Worm (Caenorhabditis elegans) whole organism, L4/young adult: ENCODE results near the gene fip-7.

Experiments
- W03F9.2 ChIP-seq: fragments of 150-350 bp; optimal IDR thresholded peaks from 2 replicates; lab custom pipeline; 2014; ENCODE audit warnings: missing biosample characterization, missing genetic modification characterization
- dao-5 ChIP-seq: sonication (generic microtip); optimal IDR thresholded peaks from 2 replicates; lab custom pipeline; 2016; ENCODE audit warnings: missing genotype, missing genetic modification characterization, moderate library complexity, missing compliant biosample characterization
- him-1 ChIP-seq: sonication (generic microtip); optimal IDR thresholded peaks from 2 replicates; lab custom pipeline; 2016; ENCODE audit warnings: missing genotype, missing genetic modification reagents, missing genetic modification characterization, missing compliant biosample characterization

ce11 chrIV:16645492-16646191 lies 19.6 kb downstream of the fip-7 start:
- TF ChIP-seq W03F9.2 (tag; lab: Kevin White, UChicago) (no peak), him-1 (tag; lab: Kevin White, UChicago) (no peak), dao-5 (no peak)
